Worm (Caenorhabditis elegans) whole organism, dauer: Measurements from ENCODE around the gene srh-194.
"Not testable (repeated sequence)": the region's sequence is repeated elsewhere in the genome, so short reads cannot be mapped to it uniquely, and the experiment has no call there.

ENCODE experiments used
- unc-62 ChIP-seq: sonication (generic microtip); optimal IDR thresholded peaks from 2 replicates; lab custom pipeline; 2017; ENCODE audit warnings: missing biosample characterization, missing genetic modification reagents, missing genetic modification characterization

The srh-194 gene

ce11 chrV:4295920-4296319, 2.6 kb upstream of the srh-194 start, which contains the start of gene F47D2.11:
Gene F47D2.11 (minus strand): TSS chrV:4296020.
- no peak for TF ChIP-seq unc-62 (GFP tag; lab: Kevin White, UChicago)

ce11 chrV:4290093-4290492, 3.2 kb downstream of the srh-194 start, which contains the start of gene srh-193:
Gene srh-193 (minus strand): TSS chrV:4290193.
- TF ChIP-seq unc-62 (GFP tag; lab: Kevin White, UChicago): not testable (repeated sequence)

- not testable (repeated sequence) for TF ChIP-seq unc-62 (GFP tag; lab: Kevin White, UChicago)
Measured at ce11 chrV:4284737-4285136, 8.6 kb downstream of the srh-194 start, which contains the start of gene srt-19. Gene srt-19 (plus strand): TSS chrV:4285037.

- TF ChIP-seq unc-62 (GFP tag; lab: Kevin White, UChicago): not testable (repeated sequence)
Measured at ce11 chrV:4281699-4282098, 11.6 kb downstream of the srh-194 start, which contains the start of gene srt-37. Gene srt-37 (minus strand): TSS chrV:4281799.

ce11 chrV:4278735-4279134, 14.6 kb downstream of the srh-194 start, which contains the start of gene srt-20:
Gene srt-20 (minus strand): TSS chrV:4278835.
- TF ChIP-seq unc-62 (GFP tag; lab: Kevin White, UChicago): not testable (repeated sequence)

- no peak for TF ChIP-seq unc-62 (GFP tag; lab: Kevin White, UChicago)
Measured at ce11 chrV:4273372-4273771, 20.0 kb downstream of the srh-194 start.

ce11 chrV:4271258-4271657, 22.1 kb downstream of the srh-194 start, which contains the start of gene srt-38:
Gene srt-38 (minus strand): TSS chrV:4271358.
- not testable (repeated sequence) for TF ChIP-seq unc-62 (GFP tag; lab: Kevin White, UChicago)

- not testable (repeated sequence) for TF ChIP-seq unc-62 (GFP tag; lab: Kevin White, UChicago)
Measured at ce11 chrV:4268213-4268612, 25.1 kb downstream of the srh-194 start, which contains the start of gene srt-36. Gene srt-36 (minus strand): TSS chrV:4268313.

- TF ChIP-seq unc-62 (GFP tag; lab: Kevin White, UChicago): no peak
Measured at ce11 chrV:4264516-4264915, 28.8 kb downstream of the srh-194 start, which contains the start of gene srt-35. Gene srt-35 (minus strand): TSS chrV:4264616.

- TF ChIP-seq unc-62 (GFP tag; lab: Kevin White, UChicago): no peak
Measured at ce11 chrV:4261385-4261784, 31.9 kb downstream of the srh-194 start.

ce11 chrV:4260090-4260489, 33.2 kb downstream of the srh-194 start, which contains the start of gene srt-3:
Gene srt-3 (minus strand): TSS chrV:4260190.
- TF ChIP-seq unc-62 (GFP tag; lab: Kevin White, UChicago): no peak

ce11 chrV:4256474-4256873, 36.9 kb downstream of the srh-194 start, which contains the start of gene srt-14:
Gene srt-14 (minus strand): TSS chrV:4256574.
- no peak for TF ChIP-seq unc-62 (GFP tag; lab: Kevin White, UChicago)

- no peak for TF ChIP-seq unc-62 (GFP tag; lab: Kevin White, UChicago)
Measured at ce11 chrV:4250047-4250446, 43.3 kb downstream of the srh-194 start, which contains the start of gene srt-13. Gene srt-13 (minus strand): TSS chrV:4250147.

ce11 chrV:4248359-4248758, 45.0 kb downstream of the srh-194 start:
- TF ChIP-seq unc-62 (GFP tag; lab: Kevin White, UChicago): no peak

- TF ChIP-seq unc-62 (GFP tag; lab: Kevin White, UChicago): no peak
Measured at ce11 chrV:4242431-4242830, 50.9 kb downstream of the srh-194 start, which contains the start of gene srt-12. Gene srt-12 (minus strand): TSS chrV:4242531.
